Worm (Caenorhabditis elegans) whole organism, L3 larva: Measurements from ENCODE around the gene nspb-12.

Experiments used
- ceh-82 ChIP-seq: fragments of 150-350 bp; optimal IDR thresholded peaks from 2 replicates; lab custom pipeline; 2014; ENCODE audit warnings: missing biosample characterization, missing genetic modification characterization
- nhr-237 ChIP-seq: fragments of 150-350 bp; optimal IDR thresholded peaks from 2 replicates; lab custom pipeline; 2014; ENCODE audit warnings: missing biosample characterization, missing genetic modification characterization
- nhr-67 ChIP-seq: fragments of 150-350 bp; optimal IDR thresholded peaks from 2 replicates; lab custom pipeline; 2014; ENCODE audit warnings: missing biosample characterization, missing genetic modification characterization
- snpc-4 ChIP-seq: fragments of 150-350 bp; optimal IDR thresholded peaks from 2 replicates; lab custom pipeline; 2014; ENCODE audit warnings: missing biosample characterization, missing genetic modification characterization

ce11 chrIII:5543727-5544345, 24.7 kb downstream of the nspb-12 start, which contains the start of gene D1044.1:
- no peak for TF ChIP-seq snpc-4 (tag; lab: Kevin White, UChicago)
- no peak for TF ChIP-seq nhr-67 (tag; lab: Kevin White, UChicago)
- no peak for TF ChIP-seq ceh-82 (tag; lab: Kevin White, UChicago)
- TF ChIP-seq nhr-237 (tag; lab: Kevin White, UChicago), result no peak
